Fruit fly (Drosophila melanogaster): ENCODE data around the gene Tfb5.
A peak's percentile ranks its signal among the peaks of the same experiment; 100 is the strongest.

Tfb5 gene

DNA sequence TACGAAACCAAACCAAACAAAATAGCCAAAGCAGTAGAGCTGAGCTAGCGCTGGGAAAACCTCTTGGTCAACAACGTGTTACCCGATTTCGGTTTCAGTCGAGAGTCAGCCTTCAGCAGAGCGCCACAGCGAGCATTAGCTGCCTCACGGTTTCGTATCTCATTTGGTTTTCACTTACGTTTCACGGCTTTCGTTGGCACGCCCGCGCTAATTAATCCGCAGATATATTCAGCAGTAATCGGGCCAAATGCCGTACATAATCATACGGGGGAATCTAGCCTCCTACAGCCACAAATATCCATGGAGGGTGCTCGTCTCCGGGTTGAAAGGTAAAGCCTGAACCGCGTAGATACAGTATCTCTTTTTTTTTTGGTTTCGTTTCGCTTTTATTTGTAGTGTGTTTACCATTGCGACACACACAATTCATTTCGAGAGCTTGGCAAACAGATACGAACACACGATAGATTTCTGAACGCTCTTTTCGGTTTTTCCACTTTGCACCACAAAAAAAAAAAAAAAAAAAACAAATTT, 33.8 kb upstream of the Tfb5 start, which contains the start of gene CG31650:
CG31650 (minus strand) TSS at position 352 of the 531 bp plus-strand sequence.
- TF ChIP-seq CG4496 (GFP tag; IDR thresholded peaks at IDR 0.05) (0 out of 3 replicates have a peak, but pooled peaks have one; percentile 33), CG15710 (tag; optimal IDR thresholded peaks at IDR 0.05) (no peak)

DNA sequence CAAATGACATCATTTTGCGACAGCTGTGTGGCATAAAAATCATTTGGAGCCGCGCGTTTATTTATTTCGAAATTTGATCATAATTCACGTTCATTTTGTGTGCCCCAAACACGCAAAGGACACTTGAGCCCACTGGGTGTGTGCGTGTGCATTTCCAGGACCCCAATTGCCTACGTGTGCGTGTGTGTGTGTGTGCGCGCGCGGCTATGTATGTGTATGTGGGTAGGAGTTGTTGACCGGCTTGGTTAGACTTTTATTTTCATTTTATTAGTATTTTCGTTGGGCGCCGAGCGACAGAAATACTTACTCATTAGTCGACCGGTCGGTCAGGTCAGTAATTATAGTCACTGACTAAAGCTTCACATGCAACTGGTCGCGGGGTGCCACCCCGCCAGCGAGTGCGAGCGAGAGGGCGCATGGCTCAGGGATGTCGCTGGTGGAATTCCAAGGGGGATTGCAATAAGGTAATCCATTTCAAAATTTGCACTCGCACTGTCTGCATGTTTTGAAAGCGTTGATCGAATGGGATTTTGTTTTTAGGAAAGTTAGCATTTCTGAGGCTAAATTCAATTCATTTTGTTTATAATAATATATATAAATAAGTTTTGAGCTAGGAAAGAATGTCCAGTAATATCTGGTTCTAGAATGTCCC, 33.0 kb upstream of the Tfb5 start:
- TF ChIP-seq Snoo (tag; optimal IDR thresholded peaks at IDR 0.05) (peak; percentile 46), CG8159 (tag; optimal IDR thresholded peaks at IDR 0.05) (peak; percentile 51), CG13204 (GFP tag; optimal IDR thresholded peaks at IDR 0.05) (peak; percentile 40), CG8301 (tag; optimal IDR thresholded peaks at IDR 0.05) (peak; percentile 60), CG15710 (tag; optimal IDR thresholded peaks at IDR 0.05) (peak; percentile 61), Pif1A (GFP tag; optimal IDR thresholded peaks at IDR 0.05) (peak; percentile 80), fd96Ca (GFP tag; IDR thresholded peaks at IDR 0.05) (peak; percentile 87), rn (GFP tag; IDR thresholded peaks at IDR 0.05) (no peak), Ets98B (GFP tag; IDR thresholded peaks at IDR 0.05) (peak; percentile 82), CG14655 (GFP tag; optimal IDR thresholded peaks at IDR 0.05) (peak; percentile 79), CG34367 (tag; optimal IDR thresholded peaks at IDR 0.05) (peak; percentile 27), gl (tag; optimal IDR thresholded peaks at IDR 0.05) (peak; percentile 27), CG12605 (GFP tag; IDR thresholded peaks at IDR 0.05) (peak; percentile 68), Pif1B (GFP tag; optimal IDR thresholded peaks at IDR 0.05) (peak; percentile 66), CG17806 (tag; optimal IDR thresholded peaks at IDR 0.05) (peak; percentile 61), CG32121 (GFP tag; IDR thresholded peaks at IDR 0.05) (peak; percentile 82), CG10348 (GFP tag; IDR thresholded peaks at IDR 0.05) (0 out of 2 replicates have a peak, but pooled peaks have one; percentile 36), CG9948 (tag; optimal IDR thresholded peaks at IDR 0.05) (peak; percentile 60), EcR (GFP tag; optimal IDR thresholded peaks at IDR 0.05) (peak; percentile 87), CG4496 (GFP tag; IDR thresholded peaks at IDR 0.05) (peak; percentile 88), D1 (tag; optimal IDR thresholded peaks at IDR 0.05) (no peak)

DNA sequence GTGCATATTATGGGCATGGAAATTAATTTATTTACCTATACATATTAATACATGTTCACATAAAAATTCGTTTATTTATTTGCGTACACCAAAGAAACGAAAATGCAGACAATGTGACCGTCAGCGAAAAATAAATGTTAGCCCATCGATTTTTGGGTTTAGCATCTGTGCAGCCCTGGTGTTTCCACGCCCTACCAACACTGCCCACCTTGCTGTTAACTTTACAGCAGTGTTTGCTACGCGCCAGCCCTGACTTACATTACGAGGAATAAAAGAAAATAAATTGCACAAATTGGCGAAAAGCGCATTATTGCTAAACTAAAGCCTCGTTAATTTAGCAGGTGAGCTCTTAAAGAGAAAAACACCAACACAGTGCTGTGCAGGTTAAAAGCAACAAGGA, 32.4 kb upstream of the Tfb5 start, which contains the start of the genes CG33995, CG44000 and CG44001:
CG33995 (plus strand) TSS at position 228 of the 400 bp plus-strand sequence.
CG44000 (plus strand) TSS at position 228 of the 400 bp plus-strand sequence.
CG44001 (plus strand) TSS at position 228 of the 400 bp plus-strand sequence.
- TF ChIP-seq CG8301 (tag; optimal IDR thresholded peaks at IDR 0.05) (no peak), CG34367 (tag; optimal IDR thresholded peaks at IDR 0.05) (no peak), Ets98B (GFP tag; IDR thresholded peaks at IDR 0.05) (peak; percentile 5), CG14655 (GFP tag; optimal IDR thresholded peaks at IDR 0.05) (peak; percentile 1), CG9948 (tag; optimal IDR thresholded peaks at IDR 0.05) (no peak), CG12605 (GFP tag; IDR thresholded peaks at IDR 0.05) (no peak), D1 (tag; optimal IDR thresholded peaks at IDR 0.05) (peak; percentile 3), CG4496 (GFP tag; IDR thresholded peaks at IDR 0.05) (peak; percentile 41; the same call in 2 of the 3 replicates), CG13204 (GFP tag; optimal IDR thresholded peaks at IDR 0.05) (no peak), CG15710 (tag; optimal IDR thresholded peaks at IDR 0.05) (peak; percentile 18), fd96Ca (GFP tag; IDR thresholded peaks at IDR 0.05) (0 out of 3 replicates have a peak, but pooled peaks have one; percentile 43), CG8159 (tag; optimal IDR thresholded peaks at IDR 0.05) (peak; percentile 32), Pif1A (GFP tag; optimal IDR thresholded peaks at IDR 0.05) (peak; percentile 7), Pif1B (GFP tag; optimal IDR thresholded peaks at IDR 0.05) (peak; percentile 0), CG17806 (tag; optimal IDR thresholded peaks at IDR 0.05) (no peak), gl (tag; optimal IDR thresholded peaks at IDR 0.05) (no peak), CG32121 (GFP tag; IDR thresholded peaks at IDR 0.05) (no peak), Snoo (tag; optimal IDR thresholded peaks at IDR 0.05) (peak; percentile 6), rn (GFP tag; IDR thresholded peaks at IDR 0.05) (no peak), EcR (GFP tag; optimal IDR thresholded peaks at IDR 0.05) (no peak), CG10348 (GFP tag; IDR thresholded peaks at IDR 0.05) (no peak)

DNA sequence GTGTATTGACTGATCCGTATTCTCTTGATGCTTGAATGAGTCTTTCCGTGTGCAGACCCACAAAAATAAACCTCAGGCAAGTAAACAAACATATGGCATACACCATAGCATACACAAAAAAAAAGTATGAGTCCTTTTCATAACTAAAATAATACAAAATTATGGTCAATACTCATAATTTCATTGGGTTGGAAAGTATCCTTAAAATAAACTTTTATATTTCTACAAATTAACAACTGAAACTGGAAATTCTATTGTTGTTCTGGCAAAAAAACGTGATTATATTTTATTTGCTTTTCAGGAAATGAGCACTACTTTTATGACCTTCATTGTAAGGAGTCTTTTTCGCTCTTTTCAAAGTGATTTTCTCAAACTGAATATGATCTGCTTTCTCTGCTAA, 31.4 kb upstream of the Tfb5 start:
- TF ChIP-seq CG8159 (tag; optimal IDR thresholded peaks at IDR 0.05) (peak; percentile 14), gl (tag; optimal IDR thresholded peaks at IDR 0.05) (no peak)

DNA sequence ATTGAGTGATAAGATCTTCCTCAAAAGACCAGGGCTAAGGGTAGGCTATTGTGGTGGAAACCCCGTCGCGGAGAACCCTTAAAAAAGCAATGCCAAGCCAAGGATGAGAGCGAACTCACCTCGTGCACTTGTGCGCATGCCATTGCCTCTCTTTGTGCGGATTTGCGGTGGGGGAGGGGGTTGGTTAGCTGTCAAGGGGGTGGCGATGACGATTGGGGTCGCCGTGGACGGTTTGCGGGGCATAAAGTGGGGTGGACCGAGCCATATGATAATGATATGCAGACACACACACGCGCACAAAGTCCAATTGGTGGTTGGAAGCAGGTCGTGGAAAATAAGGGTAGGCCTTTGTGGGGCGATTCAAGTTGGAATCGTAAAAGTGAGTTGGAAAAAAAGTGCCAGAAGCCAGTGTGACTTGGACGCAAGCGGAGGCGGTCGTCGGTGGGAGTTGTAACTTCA, 26.8 kb upstream of the Tfb5 start, which contains the start of the genes CG14042 and SP555:
CG14042 (plus strand) TSS at position 308 of the 459 bp plus-strand sequence.
SP555 (plus strand) TSS at position 308 of the 459 bp plus-strand sequence.
- TF ChIP-seq Ets98B (GFP tag; IDR thresholded peaks at IDR 0.05) (no peak), gl (tag; optimal IDR thresholded peaks at IDR 0.05) (no peak), CG9948 (tag; optimal IDR thresholded peaks at IDR 0.05) (no peak), CG14655 (GFP tag; optimal IDR thresholded peaks at IDR 0.05) (no peak), fd96Ca (GFP tag; IDR thresholded peaks at IDR 0.05) (0 out of 3 replicates have a peak, but pooled peaks have one; percentile 18), rn (GFP tag; IDR thresholded peaks at IDR 0.05) (no peak), Snoo (tag; optimal IDR thresholded peaks at IDR 0.05) (no peak)

DNA sequence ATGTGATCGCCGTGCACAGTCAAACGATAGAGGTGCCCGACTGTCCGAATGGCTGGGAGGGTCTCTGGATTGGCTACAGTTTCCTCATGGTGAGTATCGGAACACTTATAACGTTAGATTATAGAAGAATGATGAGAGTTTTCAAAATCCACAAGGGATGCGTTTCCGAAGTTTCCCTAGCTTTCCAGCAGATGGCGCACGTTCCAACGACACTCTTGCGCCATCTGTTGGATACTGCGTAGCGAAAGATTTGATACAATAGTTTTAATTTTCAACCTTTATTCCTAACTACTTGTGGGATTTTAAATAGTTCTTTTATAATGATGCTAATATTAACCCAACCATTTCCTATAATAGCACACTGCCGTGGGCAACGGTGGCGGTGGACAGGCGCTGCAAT, 25.5 kb upstream of the Tfb5 start:
- TF ChIP-seq CG9948 (tag; optimal IDR thresholded peaks at IDR 0.05): no peak
- no peak for TF ChIP-seq CG10348 (GFP tag; IDR thresholded peaks at IDR 0.05)
- TF ChIP-seq rn (GFP tag; IDR thresholded peaks at IDR 0.05): no peak
- no peak for TF ChIP-seq CG8159 (tag; optimal IDR thresholded peaks at IDR 0.05)
- TF ChIP-seq gl (tag; optimal IDR thresholded peaks at IDR 0.05): no peak
- no peak for TF ChIP-seq Ets98B (GFP tag; IDR thresholded peaks at IDR 0.05)
- no peak for TF ChIP-seq CG12605 (GFP tag; IDR thresholded peaks at IDR 0.05)
- no peak for TF ChIP-seq EcR (GFP tag; optimal IDR thresholded peaks at IDR 0.05)
- TF ChIP-seq Pif1B (GFP tag; optimal IDR thresholded peaks at IDR 0.05): no peak
- TF ChIP-seq fd96Ca (GFP tag; IDR thresholded peaks at IDR 0.05): no peak
- TF ChIP-seq CG32121 (GFP tag; IDR thresholded peaks at IDR 0.05): no peak
- no peak for TF ChIP-seq CG4496 (GFP tag; IDR thresholded peaks at IDR 0.05)
- no peak for TF ChIP-seq CG34367 (tag; optimal IDR thresholded peaks at IDR 0.05)
- no peak for TF ChIP-seq D1 (tag; optimal IDR thresholded peaks at IDR 0.05)
- no peak for TF ChIP-seq CG13204 (GFP tag; optimal IDR thresholded peaks at IDR 0.05)
- TF ChIP-seq CG15710 (tag; optimal IDR thresholded peaks at IDR 0.05): no peak
- TF ChIP-seq Snoo (tag; optimal IDR thresholded peaks at IDR 0.05): no peak
- no peak for TF ChIP-seq CG8301 (tag; optimal IDR thresholded peaks at IDR 0.05)
- no peak for TF ChIP-seq CG17806 (tag; optimal IDR thresholded peaks at IDR 0.05)
- no peak for TF ChIP-seq CG14655 (GFP tag; optimal IDR thresholded peaks at IDR 0.05)

Data from whole organism, pupa.